Worm (Caenorhabditis elegans): ENCODE data around the gene K04C1.3.

K04C1.3 gene

DNA sequence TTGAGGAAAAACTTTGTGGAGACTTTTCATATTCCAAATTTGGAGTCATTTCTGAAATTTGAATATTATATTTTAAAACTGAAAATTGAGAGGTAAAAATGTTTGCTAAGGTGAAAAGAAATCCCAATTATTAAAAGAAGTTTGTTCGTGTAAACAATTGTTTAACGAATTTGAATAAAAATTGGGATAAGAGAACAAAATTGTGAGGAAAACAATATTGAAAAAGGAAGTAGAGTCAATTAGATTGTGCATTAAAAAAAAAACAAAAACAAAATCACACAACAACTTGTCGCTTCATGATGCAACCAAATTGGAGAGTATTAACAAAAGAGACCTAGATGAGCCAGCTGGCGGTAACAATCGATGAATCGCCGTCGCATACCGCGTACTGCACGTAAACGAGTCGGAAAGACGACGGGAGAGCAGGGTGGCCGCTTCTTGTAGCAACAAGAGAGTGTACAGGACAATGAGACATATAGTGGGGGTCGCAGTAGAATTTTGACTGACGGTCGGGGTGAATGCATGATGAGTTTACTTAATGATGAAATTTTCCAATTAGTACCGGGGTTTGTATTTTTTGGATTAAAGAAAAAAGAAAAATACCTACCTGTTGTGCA lies at the start of gene K04C1.3:
Gene K04C1.3 (minus strand): TSS at position 51 of the 617 bp plus-strand sequence.
- TF ChIP-seq pes-1 (GFP tag; IDR thresholded peaks at IDR 0.05) (no peak), tbx-37 (GFP tag; conservative IDR thresholded peaks at IDR 0.05) (no peak), sea-1 (GFP tag; conservative IDR thresholded peaks at IDR 0.05) (no peak), F13C5.2 (tag; optimal IDR thresholded peaks at IDR 0.05) (no peak), B0310.2 (tag; optimal IDR thresholded peaks at IDR 0.05) (no peak), tra-4 (tag; optimal IDR thresholded peaks at IDR 0.05) (no peak), ama-1 (optimal IDR thresholded peaks at IDR 0.05) (no peak)

DNA sequence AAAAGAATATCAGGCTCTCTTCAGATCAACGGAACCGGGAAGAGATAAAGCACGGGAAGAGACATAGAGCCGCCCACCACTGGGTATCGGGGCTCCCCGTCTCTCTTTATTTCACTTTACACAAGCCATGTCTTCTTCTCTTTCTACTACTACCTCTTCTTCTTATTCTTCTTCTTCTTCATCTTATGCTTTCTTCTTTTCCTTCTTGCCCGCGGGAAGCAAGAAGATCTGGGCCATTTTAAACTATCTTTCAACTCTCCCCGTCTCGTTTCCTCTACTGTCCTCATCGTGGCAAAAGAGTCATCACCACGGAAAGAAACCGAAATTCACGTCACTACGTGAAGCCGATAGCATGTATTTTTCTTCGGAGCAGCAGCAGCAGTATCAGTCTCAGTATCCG lies 49.4 kb upstream of the K04C1.3 start:
- TF ChIP-seq ceh-36 (tag; optimal IDR thresholded peaks at IDR 0.05) = no peak
- TF ChIP-seq hnd-1 (tag; optimal IDR thresholded peaks at IDR 0.05) = no peak
- no peak for TF ChIP-seq F13C5.2 (tag; optimal IDR thresholded peaks at IDR 0.05)
- no peak for TF ChIP-seq sea-1 (GFP tag; conservative IDR thresholded peaks at IDR 0.05)
- no peak for TF ChIP-seq tbx-37 (GFP tag; conservative IDR thresholded peaks at IDR 0.05)
- no peak for TF ChIP-seq scrt-1 (GFP tag; IDR thresholded peaks at IDR 0.05)
- no peak for TF ChIP-seq aly-1 (tag; optimal IDR thresholded peaks at IDR 0.05)
- no peak for TF ChIP-seq ets-7 (tag; optimal IDR thresholded peaks at IDR 0.05)
- no peak for TF ChIP-seq flt-1 (GFP tag; IDR thresholded peaks at IDR 0.05)
- TF ChIP-seq tbx-11 (GFP tag; IDR thresholded peaks at IDR 0.05) = no peak
- TF ChIP-seq tra-4 (tag; optimal IDR thresholded peaks at IDR 0.05) = no peak
- TF ChIP-seq ama-1 (optimal IDR thresholded peaks at IDR 0.05) = no peak
- TF ChIP-seq hmbx-1 (tag; optimal IDR thresholded peaks at IDR 0.05) = no peak
- TF ChIP-seq pes-1 (GFP tag; IDR thresholded peaks at IDR 0.05) = no peak
- TF ChIP-seq ceh-13 (GFP tag; optimal IDR thresholded peaks at IDR 0.05) = no peak

DNA sequence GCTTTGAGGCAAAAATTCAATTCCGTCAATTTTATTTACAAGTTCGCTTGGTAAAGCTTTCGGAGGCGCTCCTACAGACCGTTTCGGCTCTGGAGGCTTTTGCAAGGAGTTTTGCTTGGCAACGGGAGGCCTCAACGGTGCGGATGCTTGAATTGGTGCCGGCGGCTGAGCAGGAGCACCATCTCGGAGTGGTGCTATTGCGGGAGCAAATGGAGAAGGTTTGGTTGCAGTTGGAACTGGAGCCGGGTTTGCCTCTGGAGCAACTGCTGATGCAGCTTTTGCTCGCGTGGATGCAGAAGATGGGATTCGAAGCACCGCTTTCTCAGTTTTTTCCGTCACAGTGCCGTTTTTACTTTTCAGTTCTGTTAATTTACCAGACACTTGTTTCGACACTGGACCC lies 46.8 kb upstream of the K04C1.3 start:
- TF ChIP-seq hmbx-1 (tag; optimal IDR thresholded peaks at IDR 0.05) = no peak
- no peak for TF ChIP-seq aly-1 (tag; optimal IDR thresholded peaks at IDR 0.05)
- no peak for TF ChIP-seq scrt-1 (GFP tag; IDR thresholded peaks at IDR 0.05)
- no peak for TF ChIP-seq tra-4 (tag; optimal IDR thresholded peaks at IDR 0.05)
- no peak for TF ChIP-seq tbx-11 (GFP tag; IDR thresholded peaks at IDR 0.05)
- TF ChIP-seq ceh-13 (GFP tag; optimal IDR thresholded peaks at IDR 0.05) = no peak
- no peak for TF ChIP-seq F13C5.2 (tag; optimal IDR thresholded peaks at IDR 0.05)
- TF ChIP-seq ceh-36 (tag; optimal IDR thresholded peaks at IDR 0.05) = no peak
- TF ChIP-seq pes-1 (GFP tag; IDR thresholded peaks at IDR 0.05) = no peak
- TF ChIP-seq sea-1 (GFP tag; conservative IDR thresholded peaks at IDR 0.05) = no peak
- no peak for TF ChIP-seq hmg-4 (GFP tag; optimal IDR thresholded peaks at IDR 0.05)

DNA sequence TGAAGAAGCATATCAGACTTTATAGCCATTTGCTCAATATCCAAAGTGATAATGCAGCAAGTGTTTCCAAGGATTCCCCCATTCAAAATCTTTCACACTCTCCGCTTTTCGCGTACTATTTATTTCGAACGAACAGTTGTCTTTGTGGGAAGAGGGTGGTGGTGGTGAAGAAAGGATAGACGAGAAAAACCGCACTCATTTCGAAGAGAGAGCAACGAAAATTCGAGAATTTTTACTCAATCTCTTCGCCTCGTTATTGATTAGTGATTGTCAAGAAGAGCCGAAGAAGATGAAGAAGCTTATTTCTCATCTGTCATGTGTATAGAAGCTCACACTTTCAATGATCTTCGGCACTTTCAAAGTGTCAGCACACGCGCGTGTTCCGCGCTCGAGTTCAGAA lies 44.7 kb upstream of the K04C1.3 start:
- TF ChIP-seq ama-1 (optimal IDR thresholded peaks at IDR 0.05) (no peak), tbx-11 (GFP tag; IDR thresholded peaks at IDR 0.05) (no peak), pes-1 (GFP tag; IDR thresholded peaks at IDR 0.05) (no peak), scrt-1 (GFP tag; IDR thresholded peaks at IDR 0.05) (no peak), ceh-13 (GFP tag; optimal IDR thresholded peaks at IDR 0.05) (no peak), tbx-37 (GFP tag; conservative IDR thresholded peaks at IDR 0.05) (no peak), F13C5.2 (tag; optimal IDR thresholded peaks at IDR 0.05) (no peak), hnd-1 (tag; optimal IDR thresholded peaks at IDR 0.05) (no peak), flt-1 (GFP tag; IDR thresholded peaks at IDR 0.05) (no peak)

DNA sequence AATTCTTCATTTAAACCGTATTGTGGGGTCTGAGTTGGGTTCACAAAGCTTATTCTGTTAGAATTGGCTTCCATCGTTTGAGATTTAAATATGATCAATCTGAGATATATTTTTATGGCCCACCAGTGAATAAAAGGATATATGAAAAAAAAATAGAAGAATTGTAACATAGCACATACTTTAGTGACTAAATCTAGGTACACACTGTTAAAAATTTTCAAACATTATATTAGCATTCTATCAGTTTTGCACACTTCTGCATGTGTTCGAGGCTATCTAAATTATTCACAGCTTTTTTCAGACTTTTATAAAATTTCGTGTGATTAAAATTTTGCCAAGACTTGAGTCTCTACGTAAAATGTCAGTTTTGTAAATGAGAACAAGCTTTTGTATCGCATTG lies 38.3 kb upstream of the K04C1.3 start, which contains the start of gene E02H4.2:
Gene E02H4.2 (minus strand): TSS at position 101 of the 400 bp plus-strand sequence.
- TF ChIP-seq ama-1 (optimal IDR thresholded peaks at IDR 0.05) = no peak
- no peak for TF ChIP-seq ets-7 (tag; optimal IDR thresholded peaks at IDR 0.05)
- no peak for TF ChIP-seq hmbx-1 (tag; optimal IDR thresholded peaks at IDR 0.05)
- no peak for TF ChIP-seq tra-4 (tag; optimal IDR thresholded peaks at IDR 0.05)
- no peak for TF ChIP-seq hnd-1 (tag; optimal IDR thresholded peaks at IDR 0.05)

DNA sequence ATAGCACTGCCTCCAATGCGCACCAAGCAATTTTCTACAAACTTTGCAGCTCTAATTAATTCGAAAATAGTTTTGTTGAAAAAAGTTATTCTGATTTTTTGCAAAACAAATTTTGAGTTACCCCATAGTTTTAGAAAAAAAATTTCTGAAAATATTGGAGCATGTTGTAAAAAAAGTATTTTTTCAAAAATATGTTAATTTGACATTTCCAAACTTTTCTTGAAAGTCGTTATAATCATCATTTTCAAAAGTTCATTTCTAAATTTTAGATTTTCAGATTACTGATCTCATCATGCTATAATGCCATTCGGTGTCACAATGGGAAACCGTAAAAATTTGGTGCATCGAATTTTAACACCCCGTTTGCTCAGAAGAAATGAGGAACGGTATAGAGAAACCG lies 24.6 kb upstream of the K04C1.3 start, which contains the start of gene del-1:
Gene del-1 (plus strand): TSS at position 301 of the 400 bp plus-strand sequence.
- TF ChIP-seq tbx-37 (GFP tag; conservative IDR thresholded peaks at IDR 0.05) (no peak), hmg-4 (GFP tag; optimal IDR thresholded peaks at IDR 0.05) (no peak), aly-1 (tag; optimal IDR thresholded peaks at IDR 0.05) (no peak), hnd-1 (tag; optimal IDR thresholded peaks at IDR 0.05) (no peak), sea-1 (GFP tag; conservative IDR thresholded peaks at IDR 0.05) (no peak), tbx-11 (GFP tag; IDR thresholded peaks at IDR 0.05) (no peak), tra-4 (tag; optimal IDR thresholded peaks at IDR 0.05) (no peak), B0310.2 (tag; optimal IDR thresholded peaks at IDR 0.05) (no peak), ceh-13 (GFP tag; optimal IDR thresholded peaks at IDR 0.05) (no peak), ama-1 (optimal IDR thresholded peaks at IDR 0.05) (no peak), ceh-36 (tag; optimal IDR thresholded peaks at IDR 0.05) (no peak), F13C5.2 (tag; optimal IDR thresholded peaks at IDR 0.05) (no peak), hmbx-1 (tag; optimal IDR thresholded peaks at IDR 0.05) (no peak), flt-1 (GFP tag; IDR thresholded peaks at IDR 0.05) (no peak), scrt-1 (GFP tag; IDR thresholded peaks at IDR 0.05) (no peak), ets-7 (tag; optimal IDR thresholded peaks at IDR 0.05) (no peak), pes-1 (GFP tag; IDR thresholded peaks at IDR 0.05) (no peak)

DNA sequence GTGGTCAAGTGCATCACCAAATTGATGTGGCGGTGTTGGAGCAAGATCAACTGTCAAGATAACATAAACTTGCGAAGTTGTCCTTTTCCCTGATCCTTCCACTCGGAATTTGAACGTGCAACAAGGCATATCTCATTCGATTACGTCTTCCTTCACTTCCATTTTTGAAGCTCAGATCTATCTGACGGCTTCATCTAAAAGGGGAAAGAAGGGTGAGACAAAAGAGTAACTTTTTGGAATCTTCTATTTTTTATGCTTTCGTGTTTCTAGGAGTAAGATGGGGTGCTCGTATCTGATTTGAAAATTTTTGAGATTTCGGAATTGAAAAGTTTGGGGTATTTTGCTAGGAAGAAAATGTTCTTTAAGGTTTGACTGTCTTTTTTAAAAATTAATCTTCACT lies 24.0 kb upstream of the K04C1.3 start:
- TF ChIP-seq scrt-1 (GFP tag; IDR thresholded peaks at IDR 0.05) = no peak
- no peak for TF ChIP-seq flt-1 (GFP tag; IDR thresholded peaks at IDR 0.05)
- no peak for TF ChIP-seq hmbx-1 (tag; optimal IDR thresholded peaks at IDR 0.05)

DNA sequence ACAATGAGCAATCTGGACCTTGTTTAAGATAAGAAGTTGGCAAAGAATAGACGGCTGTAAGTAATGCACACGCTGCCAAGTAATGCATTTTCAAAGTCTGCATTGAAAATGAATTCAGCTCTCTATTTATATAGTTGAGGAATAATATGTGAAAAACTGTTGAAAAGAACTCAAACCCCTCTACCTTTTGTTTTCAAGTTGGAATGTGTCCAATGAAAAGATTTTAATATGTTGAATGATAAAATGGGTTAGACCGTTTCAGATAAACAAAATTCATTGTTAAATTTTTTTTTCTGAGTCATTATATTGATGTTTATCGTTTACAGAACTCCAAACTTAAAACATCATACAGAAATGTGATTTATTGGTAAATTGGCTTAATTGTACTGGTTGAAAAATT lies 20.3 kb upstream of the K04C1.3 start, which contains the start of gene E02H4.8:
Gene E02H4.8 (minus strand): TSS at position 101 of the 400 bp plus-strand sequence.
- no peak for TF ChIP-seq B0310.2 (tag; optimal IDR thresholded peaks at IDR 0.05)
- no peak for TF ChIP-seq sea-1 (GFP tag; conservative IDR thresholded peaks at IDR 0.05)
- no peak for TF ChIP-seq pes-1 (GFP tag; IDR thresholded peaks at IDR 0.05)
- no peak for TF ChIP-seq hnd-1 (tag; optimal IDR thresholded peaks at IDR 0.05)
- TF ChIP-seq hmg-4 (GFP tag; optimal IDR thresholded peaks at IDR 0.05) = no peak

Measured in whole organism, early embryonic.